Worm (Caenorhabditis elegans) whole organism, L4 larva: ENCODE measurements around the gene sra-13.

Source experiments
- ZK337.2 ChIP-seq: fragments of 200-800 bp; sonication (Bioruptor generic); IDR thresholded peaks from 2 replicates; pipeline ENCODE4 v1.3.6; 2022; ENCODE audit warnings: missing genetic modification reagents, missing genetic modification characterization, missing compliant biosample characterization
- ama-1 ChIP-seq: fragments of 150-350 bp; optimal IDR thresholded peaks from 2 replicates; lab custom pipeline; 2014; ENCODE audit warnings: inconsistent platforms, mixed read lengths
- dve-1 ChIP-seq: sonication (generic microtip); optimal IDR thresholded peaks from 2 replicates; lab custom pipeline; 2017; ENCODE audit warnings: antibody characterized with exemption, mild to moderate bottlenecking, missing genetic modification characterization, missing compliant biosample characterization; ENCODE audit not compliant: insufficient read depth
- egl-27 ChIP-seq: sonication (generic microtip); optimal IDR thresholded peaks from 3 replicates; lab custom pipeline; 2017; ENCODE audit warnings: missing biosample characterization, missing genetic modification reagents, missing genetic modification characterization
- fkh-10 ChIP-seq: fragments of 150-350 bp; optimal IDR thresholded peaks from 2 replicates; lab custom pipeline; 2014; ENCODE audit warnings: missing biosample characterization, missing genetic modification reagents, missing genetic modification characterization
- mep-1 ChIP-seq: fragments of 150-350 bp; sonication (generic microtip); optimal IDR thresholded peaks from 3 replicates; lab custom pipeline; 2014; ENCODE audit warnings: missing biosample characterization, missing genetic modification characterization
- nhr-28 ChIP-seq: fragments of 150-350 bp; optimal IDR thresholded peaks from 2 replicates; lab custom pipeline; 2014; ENCODE audit warnings: missing biosample characterization, missing genetic modification characterization
- nhr-76 ChIP-seq: fragments of 150-350 bp; optimal IDR thresholded peaks from 2 replicates; lab custom pipeline; 2014; ENCODE audit warnings: missing biosample characterization, missing genetic modification characterization
- nhr-77 ChIP-seq: fragments of 150-350 bp; optimal IDR thresholded peaks from 2 replicates; lab custom pipeline; 2014; ENCODE audit warnings: missing biosample characterization, missing genetic modification characterization
- pqm-1 ChIP-seq: sonication (generic microtip); optimal IDR thresholded peaks from 2 replicates; lab custom pipeline; 2017; ENCODE audit warnings: missing biosample characterization, missing genetic modification characterization
- snpc-4 ChIP-seq: fragments of 150-350 bp; optimal IDR thresholded peaks from 2 replicates; lab custom pipeline; 2014; ENCODE audit warnings: missing biosample characterization, missing genetic modification characterization
- ztf-11 ChIP-seq: fragments of 150-350 bp; optimal IDR thresholded peaks from 2 replicates; lab custom pipeline; 2014; ENCODE audit warnings: missing biosample characterization, missing genetic modification characterization

DNA sequence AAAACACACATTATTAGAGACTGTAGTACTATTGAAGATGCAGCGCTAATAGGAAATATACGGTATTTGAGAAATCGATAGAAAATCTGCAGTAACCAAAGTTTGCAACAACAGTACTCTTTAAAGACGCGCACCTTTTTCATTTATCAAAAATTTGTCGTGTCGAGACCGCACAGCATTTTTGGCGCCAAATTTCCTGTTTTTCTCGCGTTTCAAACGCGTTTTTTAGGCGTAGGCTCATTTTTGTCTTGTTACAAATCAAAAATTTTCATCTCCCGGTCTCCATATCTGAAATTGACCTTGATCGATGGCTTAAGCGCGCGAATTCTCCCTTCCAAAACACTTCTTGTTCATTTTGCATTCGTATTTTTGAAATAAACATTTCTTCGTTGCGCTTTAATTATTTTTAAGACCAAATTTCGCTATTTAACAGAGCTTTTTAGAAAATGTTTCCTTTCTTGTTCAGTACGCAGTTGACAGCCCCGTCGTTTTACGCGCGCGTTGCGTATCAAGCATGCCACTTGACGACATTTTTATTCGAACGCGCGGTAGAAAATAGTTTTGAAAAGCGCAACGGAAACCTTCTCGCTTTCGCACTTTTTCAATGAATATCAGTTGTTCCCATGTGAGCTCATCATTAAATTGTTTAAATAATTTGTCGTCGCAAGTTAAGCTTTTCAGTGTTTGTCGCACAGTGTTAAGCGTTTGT is 49.4 kb downstream of the sra-13 start:
- TF ChIP-seq egl-27: no peak
- TF ChIP-seq snpc-4: no peak
- no peak for TF ChIP-seq nhr-77
- no peak for TF ChIP-seq ama-1
- no peak for TF ChIP-seq ZK337.2 (GFP tag; lab: Robert Waterston, UW)
- no peak for TF ChIP-seq fkh-10 (GFP tag; lab: Kevin White, UChicago)
- no peak for TF ChIP-seq pqm-1 (tag; lab: Kevin White, UChicago)
- no peak for TF ChIP-seq ztf-11 (tag; lab: Kevin White, UChicago)
- no peak for TF ChIP-seq mep-1 (tag; lab: Kevin White, UChicago)
- no peak for TF ChIP-seq nhr-76 (tag; lab: Kevin White, UChicago)
- no peak for TF ChIP-seq nhr-28 (tag; lab: Kevin White, UChicago)
- no peak for TF ChIP-seq dve-1 (tag; lab: Kevin White, UChicago)
